Worm (Caenorhabditis elegans): ENCODE measurements around the gene clh-6.
A peak's percentile ranks its signal among the peaks of the same experiment; 100 is the strongest.

clh-6 gene

DNA sequence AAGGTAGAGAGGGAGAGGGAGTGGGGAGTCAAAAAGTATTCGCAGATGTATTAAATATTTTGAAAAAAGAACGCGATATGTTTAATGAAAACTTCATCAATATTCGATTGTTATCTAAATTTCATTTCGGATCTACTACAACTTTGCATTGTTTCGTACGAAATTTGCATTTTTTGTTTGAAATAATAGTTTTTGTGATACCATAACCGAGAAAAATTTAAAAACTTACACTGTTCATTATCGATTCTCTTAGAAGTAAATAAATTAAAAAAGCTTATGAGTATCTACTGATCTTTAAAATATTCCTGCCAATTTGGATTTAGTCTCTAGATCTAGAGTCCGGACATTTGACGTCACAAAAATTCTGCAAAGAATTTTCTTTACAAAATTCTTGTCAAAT, 17.1 kb upstream of the clh-6 start, which contains the start of gene R07B7.9:
R07B7.9 (minus strand) TSS at position 101 of the 400 bp plus-strand sequence.
- no peak for TF ChIP-seq elt-1 (tag; optimal IDR thresholded peaks at IDR 0.05)
- no peak for TF ChIP-seq crh-2 (tag; optimal IDR thresholded peaks at IDR 0.05)
- no peak for TF ChIP-seq nhr-10 (tag; optimal IDR thresholded peaks at IDR 0.05)
- TF ChIP-seq unc-55 (GFP tag; optimal IDR thresholded peaks at IDR 0.05), result no peak
- no peak for TF ChIP-seq nhr-6 (tag; optimal IDR thresholded peaks at IDR 0.05)
- TF ChIP-seq ama-1 (optimal IDR thresholded peaks at IDR 0.05), result no peak
- TF ChIP-seq ztf-11 (tag; optimal IDR thresholded peaks at IDR 0.05), result no peak
- TF ChIP-seq unc-39 (tag; optimal IDR thresholded peaks at IDR 0.05), result no peak
- no peak for TF ChIP-seq lsy-2 (tag; optimal IDR thresholded peaks at IDR 0.05)
- no peak for TF ChIP-seq ztf-4 (tag; optimal IDR thresholded peaks at IDR 0.05)
- TF ChIP-seq sma-9 (GFP tag; optimal IDR thresholded peaks at IDR 0.05), result no peak
- TF ChIP-seq sma-9 (tag; optimal IDR thresholded peaks at IDR 0.05), result no peak
- TF ChIP-seq Y55F3AM.14 (GFP tag; optimal IDR thresholded peaks at IDR 0.05), result no peak
- TF ChIP-seq ztf-1 (GFP tag; conservative IDR thresholded peaks at IDR 0.05), result no peak
- no peak for TF ChIP-seq sma-3 (GFP tag; optimal IDR thresholded peaks at IDR 0.05)
- TF ChIP-seq mab-5 (tag; optimal IDR thresholded peaks at IDR 0.05), result no peak

DNA sequence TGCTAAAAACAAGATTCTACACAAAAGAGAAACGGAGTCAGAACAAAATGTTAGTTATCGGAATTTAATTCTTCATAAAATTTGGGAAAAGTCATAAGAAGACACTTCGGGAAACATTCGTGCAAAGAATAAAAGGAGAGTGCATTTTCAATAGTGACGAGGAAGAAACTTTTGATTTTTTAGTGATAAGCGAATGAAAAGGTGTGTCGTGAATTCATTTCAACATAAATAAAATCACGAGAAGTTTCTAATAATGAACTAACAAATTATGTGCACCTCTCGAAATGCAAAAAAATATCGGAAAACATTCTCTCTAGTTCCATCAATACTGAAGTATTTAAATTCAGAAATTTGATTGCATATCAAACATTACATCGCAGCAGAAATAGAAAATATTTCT, 12.8 kb upstream of the clh-6 start:
- TF ChIP-seq lin-39 (tag; optimal IDR thresholded peaks at IDR 0.05) (no peak), crh-2 (tag; optimal IDR thresholded peaks at IDR 0.05) (peak; percentile 0), elt-1 (tag; optimal IDR thresholded peaks at IDR 0.05) (no peak), skn-1 (tag; optimal IDR thresholded peaks at IDR 0.05) (peak; percentile 40), fos-1 (tag; optimal IDR thresholded peaks at IDR 0.05) (peak; percentile 56), sma-9 (GFP tag; optimal IDR thresholded peaks at IDR 0.05) (no peak), sma-9 (tag; optimal IDR thresholded peaks at IDR 0.05) (no peak), gmeb-1 (tag; optimal IDR thresholded peaks at IDR 0.05) (peak; percentile 20)

DNA sequence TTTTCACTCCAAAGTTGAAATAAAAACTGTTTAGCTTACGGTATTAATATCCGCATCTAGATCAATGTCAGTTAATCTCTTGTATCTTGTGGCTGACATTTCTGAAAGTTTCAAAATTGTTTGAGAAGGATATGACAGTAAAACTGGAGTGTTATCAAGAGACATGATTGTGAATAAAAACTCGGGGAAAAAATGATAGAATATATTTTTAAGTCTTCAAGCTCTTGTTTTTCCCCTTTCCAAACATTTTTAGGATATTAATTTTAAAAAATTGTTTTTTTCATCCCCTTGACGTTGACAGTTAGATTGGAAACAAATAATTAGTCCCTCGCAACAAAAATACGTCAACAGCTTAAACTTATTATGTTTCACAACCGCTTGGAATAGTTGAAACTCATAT, 11.7 kb upstream of the clh-6 start, which contains the start of gene R07B7.6:
R07B7.6 (minus strand) TSS at position 101 of the 400 bp plus-strand sequence.
- TF ChIP-seq ama-1 (optimal IDR thresholded peaks at IDR 0.05) (no peak), nhr-6 (tag; optimal IDR thresholded peaks at IDR 0.05) (no peak), lin-13 (GFP tag; optimal IDR thresholded peaks at IDR 0.05) (no peak), aly-2 (tag; optimal IDR thresholded peaks at IDR 0.05) (no peak), gmeb-1 (tag; optimal IDR thresholded peaks at IDR 0.05) (no peak), fos-1 (tag; optimal IDR thresholded peaks at IDR 0.05) (no peak), nhr-21 (tag; optimal IDR thresholded peaks at IDR 0.05) (no peak), ceh-82 (tag; optimal IDR thresholded peaks at IDR 0.05) (no peak), lin-11 (tag; optimal IDR thresholded peaks at IDR 0.05) (no peak), nhr-10 (tag; optimal IDR thresholded peaks at IDR 0.05) (no peak), ceh-16 (tag; optimal IDR thresholded peaks at IDR 0.05) (no peak)

DNA sequence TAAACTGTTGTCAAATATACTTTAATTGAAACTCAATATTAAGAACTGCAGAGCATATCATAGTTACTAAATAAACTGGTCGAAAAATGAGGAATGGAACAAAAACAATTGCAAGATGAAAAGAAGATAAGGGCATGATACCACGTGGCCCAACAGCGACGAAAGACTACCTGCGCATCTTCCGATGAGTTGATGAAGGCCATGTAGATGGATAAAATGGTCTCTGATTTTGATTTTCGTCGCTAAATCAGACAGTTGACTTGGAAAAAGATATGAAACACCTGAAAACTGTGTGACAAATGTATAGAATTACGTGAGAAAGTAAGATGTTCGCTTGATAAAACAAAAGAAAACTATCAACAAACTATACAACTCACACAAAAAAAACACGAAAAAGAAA, 8.3 kb upstream of the clh-6 start:
- no peak for TF ChIP-seq lin-11 (tag; optimal IDR thresholded peaks at IDR 0.05)
- TF ChIP-seq nhr-21 (tag; optimal IDR thresholded peaks at IDR 0.05), result peak; percentile 54
- no peak for TF ChIP-seq skn-1 (tag; optimal IDR thresholded peaks at IDR 0.05)
- no peak for TF ChIP-seq peb-1 (tag; optimal IDR thresholded peaks at IDR 0.05)
- TF ChIP-seq nhr-237 (tag; optimal IDR thresholded peaks at IDR 0.05), result no peak
- peak; percentile 27 to 34 for TF ChIP-seq mdl-1 (tag; optimal IDR thresholded peaks at IDR 0.05)
- TF ChIP-seq R02D3.7 (tag; optimal IDR thresholded peaks at IDR 0.05), result no peak
- no peak for TF ChIP-seq mbf-1 (tag; optimal IDR thresholded peaks at IDR 0.05)
- no peak for TF ChIP-seq lin-13 (GFP tag; optimal IDR thresholded peaks at IDR 0.05)
- TF ChIP-seq zag-1 (tag; optimal IDR thresholded peaks at IDR 0.05), result no peak
- TF ChIP-seq ztf-11 (tag; optimal IDR thresholded peaks at IDR 0.05), result no peak
- no peak for TF ChIP-seq nhr-10 (tag; optimal IDR thresholded peaks at IDR 0.05)
- TF ChIP-seq fos-1 (tag; optimal IDR thresholded peaks at IDR 0.05), result peak; percentile 33
- TF ChIP-seq alr-1 (tag; optimal IDR thresholded peaks at IDR 0.05), result no peak
- no peak for TF ChIP-seq ceh-82 (tag; optimal IDR thresholded peaks at IDR 0.05)
- TF ChIP-seq nhr-12 (tag; optimal IDR thresholded peaks at IDR 0.05), result no peak
- no peak for TF ChIP-seq C34F6.9 (tag; optimal IDR thresholded peaks at IDR 0.05)
- TF ChIP-seq gmeb-1 (tag; optimal IDR thresholded peaks at IDR 0.05), result no peak
- peak; percentile 43 for TF ChIP-seq blmp-1 (tag; optimal IDR thresholded peaks at IDR 0.05; ENCODE audit: insufficient read depth)
- TF ChIP-seq nhr-25 (tag; optimal IDR thresholded peaks at IDR 0.05), result peak; percentile 44
- TF ChIP-seq lin-39 (tag; optimal IDR thresholded peaks at IDR 0.05), result no peak
- TF ChIP-seq F13H6.1 (tag; optimal IDR thresholded peaks at IDR 0.05), result no peak
- no peak for TF ChIP-seq nhr-11 (tag; optimal IDR thresholded peaks at IDR 0.05)
- no peak for TF ChIP-seq ceh-16 (tag; optimal IDR thresholded peaks at IDR 0.05)
- TF ChIP-seq nhr-77 (tag; optimal IDR thresholded peaks at IDR 0.05), result no peak
- TF ChIP-seq ztf-4 (tag; optimal IDR thresholded peaks at IDR 0.05), result no peak
- no peak for TF ChIP-seq unc-62 (GFP tag; optimal IDR thresholded peaks at IDR 0.05)
- TF ChIP-seq ama-1 (optimal IDR thresholded peaks at IDR 0.05), result no peak
- TF ChIP-seq elt-1 (tag; optimal IDR thresholded peaks at IDR 0.05), result no peak
- peak; percentile 34 for TF ChIP-seq nhr-129 (tag; optimal IDR thresholded peaks at IDR 0.05)
- no peak for TF ChIP-seq egl-27 (tag; optimal IDR thresholded peaks at IDR 0.05)
- TF ChIP-seq unc-39 (tag; optimal IDR thresholded peaks at IDR 0.05), result no peak
- no peak for TF ChIP-seq dmd-4 (tag; optimal IDR thresholded peaks at IDR 0.05)
- TF ChIP-seq sem-4 (tag; optimal IDR thresholded peaks at IDR 0.05), result no peak
- TF ChIP-seq ztf-1 (GFP tag; conservative IDR thresholded peaks at IDR 0.05), result no peak
- no peak for TF ChIP-seq lsy-2 (tag; optimal IDR thresholded peaks at IDR 0.05)
- TF ChIP-seq mab-5 (tag; optimal IDR thresholded peaks at IDR 0.05), result no peak
- peak; percentile 60 for TF ChIP-seq sma-9 (GFP tag; optimal IDR thresholded peaks at IDR 0.05)
- no peak for TF ChIP-seq sma-9 (tag; optimal IDR thresholded peaks at IDR 0.05)
- no peak for TF ChIP-seq unc-55 (GFP tag; optimal IDR thresholded peaks at IDR 0.05)
- no peak for TF ChIP-seq Y55F3AM.14 (GFP tag; optimal IDR thresholded peaks at IDR 0.05)
